Worm (Caenorhabditis elegans) whole organism, L1 larva: Measurements from ENCODE around the gene C16C8.19.
"Not testable (repeated sequence)": the region's sequence is repeated elsewhere in the genome, so short reads cannot be mapped to it uniquely, and the experiment has no call there.

Experiments used
- C34B4.2 ChIP-seq: sonication (generic microtip); optimal IDR thresholded peaks from 2 replicates; lab custom pipeline; 2017; ENCODE audit warnings: mild to moderate bottlenecking, missing genetic modification characterization, missing compliant biosample characterization
- F16B12.6 ChIP-seq: fragments of 150-350 bp; optimal IDR thresholded peaks from 2 replicates; lab custom pipeline; 2014; ENCODE audit warnings: missing biosample characterization, missing genetic modification characterization
- Y116A8C.19 ChIP-seq: sonication (generic microtip); optimal IDR thresholded peaks from 2 replicates; lab custom pipeline; 2016; ENCODE audit warnings: missing compliant biosample characterization, missing genetic modification characterization, borderline replicate concordance
- alr-1 ChIP-seq: fragments of 200-800 bp; sonication (Bioruptor generic); optimal IDR thresholded peaks from 2 replicates; lab custom pipeline; 2018; ENCODE audit warnings: borderline replicate concordance, mild to moderate bottlenecking, missing genetic modification characterization, missing compliant biosample characterization
- blmp-1 ChIP-seq: fragments of 150-350 bp; optimal IDR thresholded peaks from 2 replicates; lab custom pipeline; 2014; ENCODE audit warnings: missing biosample characterization, missing genetic modification characterization
- ceh-63 ChIP-seq: fragments of 200-800 bp; sonication (Bioruptor generic); optimal IDR thresholded peaks from 2 replicates; lab custom pipeline; 2018; ENCODE audit warnings: mild to moderate bottlenecking, missing genetic modification characterization, missing compliant biosample characterization
- ceh-8 ChIP-seq: fragments of 200-800 bp; sonication (Bioruptor generic); optimal IDR thresholded peaks from 2 replicates; lab custom pipeline; 2018; ENCODE audit warnings: mild to moderate bottlenecking, missing genetic modification characterization, moderate library complexity, missing compliant biosample characterization
- ceh-88 ChIP-seq: fragments of 200-800 bp; sonication (Bioruptor generic); IDR thresholded peaks from 2 replicates; pipeline ENCODE4 v1.3.6; 2022; ENCODE audit warnings: missing genetic modification characterization, missing compliant biosample characterization
- efl-1 ChIP-seq, 4 experiments: fragments of 150-350 bp; optimal IDR thresholded peaks in 3 of 4; peaks in 1 of 4; 1 replicate in 1 of 4; 2 replicates in 3 of 4; lab custom pipeline; 2014; ENCODE audit warnings: missing biosample characterization in 2 of 4, missing genetic modification characterization in 2 of 4, missing genetic modification reagents in 2 of 4
- egl-27 ChIP-seq, 2 experiments: fragments of 150-350 bp in 1 of 2; sonication (generic microtip); optimal IDR thresholded peaks; 3 replicates each; lab custom pipeline; 2017 to 2018; ENCODE audit warnings: missing biosample characterization in 2 of 2, missing genetic modification characterization in 2 of 2, missing genetic modification reagents in 2 of 2
- elt-2 ChIP-seq: sonication (generic microtip); optimal IDR thresholded peaks from 2 replicates; lab custom pipeline; 2016; ENCODE audit warnings: missing genetic modification characterization, mild to moderate bottlenecking, inconsistent platforms, missing compliant biosample characterization, missing genetic modification reagents
- elt-3 ChIP-seq, 6 experiments: fragments of 150-350 bp in 1 of 6; sonication (generic microtip); optimal IDR thresholded peaks; 2 replicates each; lab custom pipeline; 2017 to 2018; ENCODE audit warnings: missing biosample characterization in 6 of 6, missing genetic modification characterization in 6 of 6, inconsistent platforms in 1 of 6
- fos-1 ChIP-seq: fragments of 150-350 bp; optimal IDR thresholded peaks from 2 replicates; lab custom pipeline; 2014; ENCODE audit warnings: missing biosample characterization, missing genetic modification characterization
- hlh-4 ChIP-seq: sonication (generic microtip); optimal IDR thresholded peaks from 2 replicates; lab custom pipeline; 2016; ENCODE audit warnings: mild to moderate bottlenecking, missing genetic modification characterization, missing compliant biosample characterization
- hpl-2 ChIP-seq: fragments of 150-350 bp; optimal IDR thresholded peaks from 2 replicates; lab custom pipeline; 2014; ENCODE audit warnings: missing biosample characterization, missing genetic modification reagents, missing genetic modification characterization
- irx-1 ChIP-seq: sonication (generic microtip); optimal IDR thresholded peaks from 2 replicates; lab custom pipeline; 2016; ENCODE audit warnings: missing genetic modification characterization, missing compliant biosample characterization
- isw-1 ChIP-seq: fragments of 200-800 bp; sonication (Bioruptor generic); IDR thresholded peaks from 2 replicates; pipeline ENCODE4 v1.3.6; 2022; ENCODE audit warnings: missing genetic modification characterization, missing compliant biosample characterization
- lin-35 ChIP-seq, 2 experiments: fragments of 150-350 bp; optimal IDR thresholded peaks; 2 replicates each; lab custom pipeline; 2014; ENCODE audit warnings: missing biosample characterization in 2 of 2, missing genetic modification characterization in 2 of 2, missing genetic modification reagents in 2 of 2
- mab-9 ChIP-seq: fragments of 200-800 bp; sonication (Bioruptor generic); IDR thresholded peaks from 2 replicates; pipeline ENCODE4 v1.3.6; 2022; ENCODE audit warnings: missing genetic modification reagents, missing genetic modification characterization, missing compliant biosample characterization
- nhr-11 ChIP-seq: fragments of 150-350 bp; optimal IDR thresholded peaks from 2 replicates; lab custom pipeline; 2014; ENCODE audit warnings: missing biosample characterization, missing genetic modification characterization
- nhr-19 ChIP-seq: fragments of 200-800 bp; sonication (Bioruptor generic); conservative IDR thresholded peaks from 2 replicates; pipeline ENCODE4 v1.3.6; 2022; ENCODE audit warnings: missing genetic modification characterization, missing compliant biosample characterization
- nhr-28 ChIP-seq: fragments of 150-350 bp; optimal IDR thresholded peaks from 2 replicates; lab custom pipeline; 2014; ENCODE audit warnings: missing biosample characterization, missing genetic modification characterization
- nhr-84 ChIP-seq: sonication (generic microtip); optimal IDR thresholded peaks from 2 replicates; lab custom pipeline; 2017; ENCODE audit warnings: missing biosample characterization, missing genetic modification characterization
- nhr-85 ChIP-seq: sonication (generic microtip); peaks from one replicate; lab custom pipeline; 2016; ENCODE audit warnings: missing genetic modification characterization, inconsistent platforms, missing compliant biosample characterization
- nhr-90 ChIP-seq: sonication (generic microtip); optimal IDR thresholded peaks from 2 replicates; lab custom pipeline; 2016; ENCODE audit warnings: mild to moderate bottlenecking, missing genetic modification characterization, missing compliant biosample characterization; ENCODE audit not compliant: poor library complexity
- pag-3 ChIP-seq: sonication (generic microtip); optimal IDR thresholded peaks from 2 replicates; lab custom pipeline; 2017; ENCODE audit warnings: missing genetic modification characterization, mild to moderate bottlenecking, missing compliant biosample characterization, antibody characterized with exemption, borderline replicate concordance; ENCODE audit not compliant: insufficient read depth
- pqm-1 ChIP-seq: sonication (generic microtip); optimal IDR thresholded peaks from 3 replicates; lab custom pipeline; 2017; ENCODE audit warnings: missing biosample characterization, missing genetic modification characterization
- sox-4 ChIP-seq: sonication (generic microtip); optimal IDR thresholded peaks from 2 replicates; lab custom pipeline; 2016; ENCODE audit warnings: missing genetic modification characterization, missing compliant biosample characterization
- sptf-1 ChIP-seq: fragments of 150-350 bp; optimal IDR thresholded peaks from 2 replicates; lab custom pipeline; 2014; ENCODE audit warnings: missing biosample characterization, missing genetic modification characterization
- sup-37 ChIP-seq: fragments of 200-800 bp; sonication (Bioruptor generic); optimal IDR thresholded peaks from 2 replicates; lab custom pipeline; 2018; ENCODE audit warnings: mild to moderate bottlenecking, missing genetic modification characterization, missing compliant biosample characterization
- swsn-7 ChIP-seq: sonication (generic microtip); optimal IDR thresholded peaks from 2 replicates; lab custom pipeline; 2016; ENCODE audit warnings: missing genetic modification characterization, missing compliant biosample characterization
- unc-30 ChIP-seq: sonication (generic microtip); optimal IDR thresholded peaks from 2 replicates; lab custom pipeline; 2017; ENCODE audit warnings: missing biosample characterization, missing genetic modification characterization
- zag-1 ChIP-seq: fragments of 150-350 bp; optimal IDR thresholded peaks from 2 replicates; lab custom pipeline; 2014; ENCODE audit warnings: missing biosample characterization, missing genetic modification characterization

C16C8.19 gene

ce11 chrII:3463097-3463496 is 4.8 kb downstream of the C16C8.19 start, which contains the start of gene C16C8.9:
Gene C16C8.9 (minus strand): TSS chrII:3463197.
- no peak for TF ChIP-seq ceh-63 (GFP tag; lab: Kevin White, UChicago)
- TF ChIP-seq, all 84 proteins: peak for 0

ce11 chrII:3464580-3464979 is 6.3 kb downstream of the C16C8.19 start, which contains the start of gene C16C8.10:
Gene C16C8.10 (minus strand): TSS chrII:3464680.
- TF ChIP-seq sup-37 (GFP tag; lab: Kevin White, UChicago); elt-3 (tag; optimal IDR thresholded peaks at IDR 0.05; lab: Kevin White, UChicago); ceh-63 (GFP tag; lab: Kevin White, UChicago): not testable (repeated sequence)

- TF ChIP-seq unc-30, result no peak
Observed at ce11 chrII:3470549-3470948, 12.3 kb downstream of the C16C8.19 start, which contains the start of gene Y49F6B.20. Gene Y49F6B.20 (minus strand): TSS chrII:3470649.

ce11 chrII:3471603-3472002 is 13.3 kb downstream of the C16C8.19 start, which contains the start of gene Y49F6B.13:
Gene Y49F6B.13 (minus strand): TSS chrII:3471703.
- no peak for TF ChIP-seq irx-1 (tag; lab: Kevin White, UChicago)
- TF ChIP-seq fos-1 (tag; lab: Kevin White, UChicago), result no peak
- no peak for TF ChIP-seq efl-1 (optimal IDR thresholded peaks at IDR 0.05; lab: Kevin White, UChicago)
- TF ChIP-seq efl-1 (GFP tag; optimal IDR thresholded peaks at IDR 0.05 in 1 of 2; lab: Kevin White, UChicago), result peak in 1 of 2 experiments; percentile 47

- TF ChIP-seq ceh-88 (GFP tag; lab: Robert Waterston, UW), result no peak
- TF ChIP-seq efl-1 (optimal IDR thresholded peaks at IDR 0.05; lab: Kevin White, UChicago), result no peak
- TF ChIP-seq efl-1 (GFP tag; optimal IDR thresholded peaks at IDR 0.05 in 1 of 2; lab: Kevin White, UChicago), result no peak
Observed at ce11 chrII:3472316-3472715, 14.0 kb downstream of the C16C8.19 start, which contains the start of gene Y49F6B.12. Gene Y49F6B.12 (minus strand): TSS chrII:3472416.

- TF ChIP-seq swsn-7 (tag; lab: Kevin White, UChicago) (no peak), isw-1 (no peak), nhr-84 (tag; lab: Kevin White, UChicago) (no peak), nhr-28 (tag; lab: Kevin White, UChicago) (no peak)
Observed at ce11 chrII:3472817-3473216, 14.5 kb downstream of the C16C8.19 start, which contains the start of gene Y49F6B.6. Gene Y49F6B.6 (plus strand): TSS chrII:3473117.

- TF ChIP-seq nhr-90 (tag; lab: Kevin White, UChicago) (no peak), sox-4 (tag; lab: Kevin White, UChicago) (no peak), sptf-1 (tag; lab: Kevin White, UChicago) (no peak), nhr-85 (tag; lab: Kevin White, UChicago) (no peak), alr-1 (no peak), ceh-8 (GFP tag; lab: Kevin White, UChicago) (no peak), egl-27 (tag; optimal IDR thresholded peaks at IDR 0.05; lab: Kevin White, UChicago) (no peak), hpl-2 (GFP tag; lab: Kevin White, UChicago) (no peak), unc-30 (no peak), nhr-84 (tag; lab: Kevin White, UChicago) (no peak), F16B12.6 (tag; lab: Kevin White, UChicago) (no peak), efl-1 (optimal IDR thresholded peaks at IDR 0.05; lab: Kevin White, UChicago) (no peak), efl-1 (GFP tag; optimal IDR thresholded peaks at IDR 0.05 in 1 of 2; lab: Kevin White, UChicago) (no peak), C34B4.2 (tag; lab: Kevin White, UChicago) (no peak), nhr-11 (tag; lab: Kevin White, UChicago) (no peak), lin-35 (GFP tag; optimal IDR thresholded peaks at IDR 0.05; lab: Kevin White, UChicago) (no peak)
Observed at ce11 chrII:3473744-3474143, 15.5 kb downstream of the C16C8.19 start, which contains the start of gene sdz-32. Gene sdz-32 (plus strand): TSS chrII:3474044.

- TF ChIP-seq nhr-19 (GFP tag; lab: Robert Waterston, UW), result no peak
- no peak for TF ChIP-seq pqm-1
- TF ChIP-seq hlh-4, result no peak
- TF ChIP-seq hpl-2 (GFP tag; lab: Kevin White, UChicago), result no peak
- no peak for TF ChIP-seq pag-3 (tag; lab: Kevin White, UChicago)
- no peak for TF ChIP-seq F16B12.6 (tag; lab: Kevin White, UChicago)
- no peak for TF ChIP-seq sox-4 (tag; lab: Kevin White, UChicago)
- TF ChIP-seq ceh-8 (GFP tag; lab: Kevin White, UChicago), result no peak
- TF ChIP-seq nhr-90 (tag; lab: Kevin White, UChicago), result no peak
- no peak for TF ChIP-seq elt-3 (tag; optimal IDR thresholded peaks at IDR 0.05; lab: Kevin White, UChicago)
- no peak for TF ChIP-seq Y116A8C.19 (tag; lab: Kevin White, UChicago)
- TF ChIP-seq nhr-84 (tag; lab: Kevin White, UChicago), result no peak
- no peak for TF ChIP-seq mab-9 (GFP tag; lab: Robert Waterston, UW)
- no peak for TF ChIP-seq blmp-1 (tag; lab: Kevin White, UChicago)
- no peak for TF ChIP-seq zag-1 (tag; lab: Kevin White, UChicago)
- no peak for TF ChIP-seq elt-2 (tag; lab: Kevin White, UChicago)
- no peak for TF ChIP-seq ceh-63 (GFP tag; lab: Kevin White, UChicago)
Observed at ce11 chrII:3476536-3476935, 18.2 kb downstream of the C16C8.19 start.
